Fruit fly (Drosophila melanogaster) whole organism, embryonic: Measurements from ENCODE around the gene CG3036.

ENCODE experiments used
- Abd-B ChIP-seq: fragments of 200-800 bp; sonication (Bioruptor generic); optimal IDR thresholded peaks from 2 replicates; lab custom pipeline; 2018; ENCODE audit warnings: missing biosample characterization, mild to moderate bottlenecking, missing genetic modification characterization, moderate library complexity
- Asciz ChIP-seq: fragments of 200-800 bp; sonication (Bioruptor generic); optimal IDR thresholded peaks from 2 replicates; lab custom pipeline; 2017; ENCODE audit warnings: missing biosample characterization, mild to moderate bottlenecking, missing genetic modification characterization, missing genetic modification reagents
- Atf-2 ChIP-seq: fragments of 200-800 bp; sonication (Bioruptor generic); optimal IDR thresholded peaks from 2 replicates; lab custom pipeline; 2016; ENCODE audit warnings: missing biosample characterization, missing genetic modification characterization
- Atf6 ChIP-seq: fragments of 200-800 bp; sonication (Bioruptor generic); IDR thresholded peaks from 2 replicates; pipeline ENCODE4 v1.3.6; 2022; ENCODE audit warnings: missing biosample characterization, missing genetic modification characterization
- BtbVII ChIP-seq: fragments of 200-800 bp; sonication (Bioruptor generic); optimal IDR thresholded peaks from 3 replicates; lab custom pipeline; 2017; ENCODE audit warnings: missing biosample characterization, mild to moderate bottlenecking, missing genetic modification characterization
- CG10209 ChIP-seq: fragments of 200-800 bp; sonication (Bioruptor generic); optimal IDR thresholded peaks from 3 replicates; lab custom pipeline; 2017; ENCODE audit warnings: missing biosample characterization, mild to moderate bottlenecking, missing genetic modification characterization, missing genetic modification reagents
- CG10267 ChIP-seq: fragments of 200-800 bp; sonication (Bioruptor generic); optimal IDR thresholded peaks from 2 replicates; lab custom pipeline; 2018; ENCODE audit warnings: missing biosample characterization, mild to moderate bottlenecking, missing genetic modification characterization, moderate library complexity
- CG1233 ChIP-seq: fragments of 200-800 bp; sonication (Bioruptor generic); optimal IDR thresholded peaks from 4 replicates; lab custom pipeline; 2018; ENCODE audit warnings: missing biosample characterization, mild to moderate bottlenecking, missing genetic modification characterization
- CG12391 ChIP-seq: fragments of 200-800 bp; sonication (Bioruptor generic); optimal IDR thresholded peaks from 3 replicates; lab custom pipeline; 2018; ENCODE audit warnings: missing biosample characterization, mild to moderate bottlenecking, missing genetic modification characterization, moderate library complexity
- CG13775 ChIP-seq: fragments of 200-800 bp; sonication (Bioruptor generic); optimal IDR thresholded peaks from 3 replicates; lab custom pipeline; 2017; ENCODE audit warnings: missing biosample characterization, mild to moderate bottlenecking, missing genetic modification characterization
- CG14441 ChIP-seq: fragments of 200-800 bp; sonication (Bioruptor generic); IDR thresholded peaks from 2 replicates; pipeline ENCODE4 v1.3.6; 2022; ENCODE audit warnings: missing biosample characterization, missing genetic modification characterization
- CG1602 ChIP-seq: fragments of 200-800 bp; sonication (Bioruptor generic); optimal IDR thresholded peaks from 3 replicates; lab custom pipeline; 2016; ENCODE audit warnings: missing biosample characterization, missing genetic modification characterization
- CG17186 ChIP-seq: fragments of 200-800 bp; sonication (Bioruptor generic); optimal IDR thresholded peaks from 3 replicates; lab custom pipeline; 2017; ENCODE audit warnings: missing biosample characterization, missing genetic modification reagents, missing genetic modification characterization
- CG2875 ChIP-seq: fragments of 200-800 bp; sonication (Bioruptor generic); optimal IDR thresholded peaks from 2 replicates; lab custom pipeline; 2017; ENCODE audit warnings: missing biosample characterization, mild to moderate bottlenecking, missing genetic modification characterization, missing genetic modification reagents
- CG30431 ChIP-seq: fragments of 200-800 bp; sonication (Bioruptor generic); optimal IDR thresholded peaks from 2 replicates; lab custom pipeline; 2017; ENCODE audit warnings: missing biosample characterization, missing genetic modification characterization
- CG31224 ChIP-seq: fragments of 200-800 bp; sonication (Bioruptor generic); IDR thresholded peaks from 2 replicates; pipeline ENCODE4 v1.3.6; 2022; ENCODE audit warnings: missing biosample characterization, missing genetic modification characterization
- CG31441 ChIP-seq: fragments of 200-800 bp; sonication (Bioruptor generic); IDR thresholded peaks from 2 replicates; pipeline ENCODE4 v1.3.6; 2022; ENCODE audit warnings: missing biosample characterization, missing genetic modification characterization
- CG32772 ChIP-seq: fragments of 200-800 bp; sonication (Bioruptor generic); IDR thresholded peaks from 2 replicates; pipeline ENCODE4 v1.3.6; 2022; ENCODE audit warnings: missing biosample characterization, missing genetic modification characterization
- CG3281 ChIP-seq: fragments of 200-800 bp; sonication (Bioruptor generic); optimal IDR thresholded peaks from 3 replicates; lab custom pipeline; 2017; ENCODE audit warnings: missing biosample characterization, mild to moderate bottlenecking, missing genetic modification characterization
- CG4282 ChIP-seq: fragments of 200-800 bp; sonication (Bioruptor generic); optimal IDR thresholded peaks from 2 replicates; lab custom pipeline; 2016; ENCODE audit warnings: missing biosample characterization, missing genetic modification characterization
- CG4820 ChIP-seq: fragments of 200-800 bp; sonication (Bioruptor generic); optimal IDR thresholded peaks from 3 replicates; lab custom pipeline; 2016; ENCODE audit warnings: missing biosample characterization, missing genetic modification characterization
- CG6175 ChIP-seq: fragments of 200-800 bp; sonication (Bioruptor generic); IDR thresholded peaks from 3 replicates; pipeline ENCODE4 v1.3.6; 2022; ENCODE audit warnings: missing biosample characterization, missing genetic modification characterization
- CG6654 ChIP-seq: fragments of 200-800 bp; sonication (Bioruptor generic); optimal IDR thresholded peaks from 2 replicates; lab custom pipeline; 2017; ENCODE audit warnings: missing biosample characterization, mild to moderate bottlenecking, missing genetic modification characterization
- CG7987 ChIP-seq: fragments of 200-800 bp; sonication (Bioruptor generic); optimal IDR thresholded peaks from 2 replicates; lab custom pipeline; 2018; ENCODE audit warnings: missing biosample characterization, mild to moderate bottlenecking, missing genetic modification characterization, moderate library complexity
- Dfd ChIP-seq, 2 experiments: fragments of >200 bp; optimal IDR thresholded peaks; 2 replicates each; lab custom pipeline; 2017; ENCODE audit warnings: missing biosample characterization in 2 of 2, missing genetic modification characterization in 2 of 2
- Dll ChIP-seq: fragments of 200-800 bp; sonication (Bioruptor generic); IDR thresholded peaks from 4 replicates; pipeline ENCODE4 v1.3.6; 2022; ENCODE audit warnings: missing biosample characterization, missing genetic modification characterization; ENCODE audit not compliant: partially characterized antibody
- Ets65A ChIP-seq: fragments of 200-800 bp; sonication (Bioruptor generic); peaks from one replicate; lab custom pipeline; 2016; ENCODE audit warnings: missing biosample characterization, missing genetic modification characterization
- Fer2 ChIP-seq: fragments of 200-800 bp; sonication (Bioruptor generic); optimal IDR thresholded peaks from 2 replicates; lab custom pipeline; 2018; ENCODE audit warnings: missing biosample characterization, mild to moderate bottlenecking, missing genetic modification characterization, moderate library complexity
- Gug ChIP-seq: fragments of 200-800 bp; sonication (Bioruptor generic); IDR thresholded peaks from 4 replicates; pipeline ENCODE4 v1.3.6; 2022; ENCODE audit warnings: missing biosample characterization, missing genetic modification characterization
- HmgZ ChIP-seq: fragments of 200-800 bp; sonication (Bioruptor generic); optimal IDR thresholded peaks from 2 replicates; lab custom pipeline; 2018; ENCODE audit warnings: missing biosample characterization, mild to moderate bottlenecking, missing genetic modification characterization
- NFAT ChIP-seq: fragments of 200-800 bp; sonication (Bioruptor generic); IDR thresholded peaks from 2 replicates; pipeline ENCODE4 v1.3.6; 2022; ENCODE audit warnings: missing biosample characterization, missing genetic modification characterization
- Opbp ChIP-seq: fragments of 200-800 bp; sonication (Bioruptor generic); IDR thresholded peaks from 3 replicates; pipeline ENCODE4 v1.3.6; 2022; ENCODE audit warnings: missing biosample characterization, missing genetic modification characterization; ENCODE audit not compliant: partially characterized antibody
- PHDP ChIP-seq: fragments of 200-800 bp; sonication (Bioruptor generic); optimal IDR thresholded peaks from 3 replicates; lab custom pipeline; 2018; ENCODE audit warnings: missing biosample characterization, mild to moderate bottlenecking, missing genetic modification characterization, moderate library complexity
- Sry-δ ChIP-seq: fragments of 200-800 bp; sonication (Bioruptor generic); optimal IDR thresholded peaks from 2 replicates; lab custom pipeline; 2016; ENCODE audit warnings: missing biosample characterization, missing genetic modification characterization
- Trl ChIP-seq, 3 experiments: fragments of >200 bp in 2 of 3; fragments of 200-800 bp in 1 of 3; sonication (Bioruptor generic) in 1 of 3; optimal IDR thresholded peaks; 2 replicates in 1 of 3; 3 replicates in 2 of 3; lab custom pipeline; 2016 to 2017; ENCODE audit warnings: missing biosample characterization in 1 of 3, missing genetic modification characterization in 1 of 3
- ato ChIP-seq: fragments of 200-800 bp; sonication (Bioruptor generic); IDR thresholded peaks from 2 replicates; pipeline ENCODE4 v1.3.6; 2022; ENCODE audit warnings: missing biosample characterization, missing genetic modification characterization; ENCODE audit not compliant: partially characterized antibody
- cwo ChIP-seq: fragments of 200-800 bp; sonication (Bioruptor generic); optimal IDR thresholded peaks from 3 replicates; lab custom pipeline; 2017; ENCODE audit warnings: missing biosample characterization, missing genetic modification characterization, mild to moderate bottlenecking, moderate library complexity, missing genetic modification reagents
- dm ChIP-seq: fragments of 200-800 bp; sonication (Bioruptor generic); optimal IDR thresholded peaks from 3 replicates; lab custom pipeline; 2016; ENCODE audit warnings: missing biosample characterization, missing genetic modification characterization
- emc ChIP-seq: fragments of 200-800 bp; sonication (Bioruptor generic); optimal IDR thresholded peaks from 2 replicates; lab custom pipeline; 2016; ENCODE audit warnings: missing biosample characterization, missing genetic modification characterization
- jigr1 ChIP-seq: fragments of 200-800 bp; sonication (Bioruptor generic); IDR thresholded peaks from 3 replicates; pipeline ENCODE4 v1.3.6; 2022; ENCODE audit warnings: missing biosample characterization, missing genetic modification characterization
- lab ChIP-seq: fragments of 200-800 bp; sonication (Bioruptor generic); optimal IDR thresholded peaks from 3 replicates; lab custom pipeline; 2017; ENCODE audit warnings: missing biosample characterization, missing genetic modification characterization, mild to moderate bottlenecking, moderate library complexity, missing genetic modification reagents
- sens ChIP-seq: fragments of 200-800 bp; sonication (Bioruptor generic); peaks from one replicate; lab custom pipeline; 2016; ENCODE audit warnings: missing biosample characterization, missing genetic modification characterization
- shn ChIP-seq: fragments of 200-800 bp; sonication (Bioruptor generic); optimal IDR thresholded peaks from 3 replicates; lab custom pipeline; 2016; ENCODE audit warnings: missing biosample characterization, missing genetic modification characterization
- sisA ChIP-seq: fragments of 200-800 bp; sonication (Bioruptor generic); IDR thresholded peaks from 2 replicates; pipeline ENCODE4 v1.3.6; 2022; ENCODE audit warnings: missing biosample characterization, missing genetic modification characterization
- sug ChIP-seq: fragments of 200-800 bp; optimal IDR thresholded peaks from 2 replicates; lab custom pipeline; 2019; ENCODE audit warnings: missing biosample characterization, mild to moderate bottlenecking, missing genetic modification characterization, moderate library complexity
- trem ChIP-seq: fragments of 200-800 bp; optimal IDR thresholded peaks from 3 replicates; lab custom pipeline; 2019; ENCODE audit warnings: missing biosample characterization, mild to moderate bottlenecking, missing genetic modification characterization, moderate library complexity
- yki ChIP-seq: fragments of >200 bp; optimal IDR thresholded peaks from 3 replicates; lab custom pipeline; 2018

Gene CG3036

DNA sequence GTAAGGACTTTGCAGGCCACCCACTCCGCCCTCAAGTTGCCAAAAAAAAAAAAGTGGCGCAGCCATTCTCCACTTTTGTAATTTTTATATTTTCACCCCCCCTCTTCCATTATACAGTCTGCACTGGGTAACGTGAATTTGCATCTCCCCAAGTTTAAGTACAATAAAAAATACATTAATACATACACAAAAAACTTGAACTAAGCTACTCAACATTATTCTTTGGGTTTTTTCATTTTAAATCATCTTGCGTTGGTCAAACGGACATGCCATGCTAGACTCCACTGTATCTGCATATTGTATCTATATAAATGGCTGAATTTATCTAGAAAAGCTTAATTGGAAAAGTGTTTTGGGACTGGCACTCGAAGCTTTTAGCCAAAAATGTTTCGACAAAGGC is 30.4 kb upstream of the CG3036 start (continued):
- no peak for TF ChIP-seq Asciz (GFP tag; lab: Kevin White, UChicago)
- no peak for TF ChIP-seq CG6654 (GFP tag; lab: Kevin White, UChicago)
- TF ChIP-seq Atf6 (GFP tag; lab: Robert Waterston, UW): 0 out of 2 replicates have a peak, but pooled peaks have one; percentile 33
- peak; percentile 15 for TF ChIP-seq BtbVII (GFP tag; lab: Kevin White, UChicago)
- TF ChIP-seq CG6175 (GFP tag; lab: Robert Waterston, UW): 0 out of 3 replicates have a peak, but pooled peaks have one; percentile 37
- peak; percentile 79 for TF ChIP-seq CG14441 (GFP tag; lab: Robert Waterston, UW)
- TF ChIP-seq CG1233 (GFP tag; lab: Kevin White, UChicago): peak; percentile 35
- no peak for TF ChIP-seq CG31441 (GFP tag; lab: Robert Waterston, UW)
- TF ChIP-seq CG13775 (GFP tag; lab: Kevin White, UChicago): no peak
- no peak for TF ChIP-seq CG4282 (GFP tag; lab: Kevin White, UChicago)
- TF ChIP-seq CG2875: no peak
- TF ChIP-seq NFAT (GFP tag; lab: Robert Waterston, UW): peak; percentile 49; the same call in 1 of the 2 replicates
- TF ChIP-seq CG31224: peak; percentile 21; the same call in 1 of the 2 replicates
- no peak for TF ChIP-seq CG17186
- TF ChIP-seq Dll (GFP tag; lab: Robert Waterston, UW): no peak
- TF ChIP-seq emc: no peak
- TF ChIP-seq CG7987 (GFP tag; lab: Kevin White, UChicago): no peak
- TF ChIP-seq cwo (GFP tag; lab: Kevin White, UChicago): peak; percentile 55
- TF ChIP-seq CG4820 (GFP tag; lab: Kevin White, UChicago): no peak
- no peak for TF ChIP-seq Trl (optimal IDR thresholded peaks at IDR 0.05; lab: Kevin White, UChicago)
- no peak for TF ChIP-seq Trl (GFP tag; optimal IDR thresholded peaks at IDR 0.05; lab: Kevin White, UChicago)
- no peak for TF ChIP-seq yki (lab: Kevin White, UChicago)
- no peak for TF ChIP-seq CG1602 (GFP tag; lab: Kevin White, UChicago)
- TF ChIP-seq trem (tag; lab: Kevin White, UChicago): no peak
- peak; percentile 18 for TF ChIP-seq Fer2 (tag; lab: Kevin White, UChicago)
- peak; percentile 58 for TF ChIP-seq sisA (GFP tag; lab: Robert Waterston, UW)
- no peak for TF ChIP-seq CG10209 (GFP tag; lab: Kevin White, UChicago)
- peak; percentile 66; the same call in 3 of the 4 replicates for TF ChIP-seq Gug
- peak; percentile 52 for TF ChIP-seq CG3281
- TF ChIP-seq shn (GFP tag; lab: Kevin White, UChicago): no peak
- TF ChIP-seq PHDP (tag; lab: Kevin White, UChicago): no peak
- peak; percentile 76 for TF ChIP-seq lab
- TF ChIP-seq sug (tag; lab: Kevin White, UChicago): no peak
- peak; percentile 33; the same call in 1 of the 3 replicates for TF ChIP-seq jigr1 (GFP tag; lab: Robert Waterston, UW)
- no peak for TF ChIP-seq Sry-δ
- TF ChIP-seq CG12391 (tag; lab: Kevin White, UChicago): peak; percentile 2
- peak; percentile 6 for TF ChIP-seq Abd-B
- 0 out of 2 replicates have a peak, but pooled peaks have one; percentile 25 for TF ChIP-seq CG32772
- no peak for TF ChIP-seq HmgZ (tag; lab: Kevin White, UChicago)
- TF ChIP-seq Opbp (GFP tag; lab: Robert Waterston, UW): no peak

DNA sequence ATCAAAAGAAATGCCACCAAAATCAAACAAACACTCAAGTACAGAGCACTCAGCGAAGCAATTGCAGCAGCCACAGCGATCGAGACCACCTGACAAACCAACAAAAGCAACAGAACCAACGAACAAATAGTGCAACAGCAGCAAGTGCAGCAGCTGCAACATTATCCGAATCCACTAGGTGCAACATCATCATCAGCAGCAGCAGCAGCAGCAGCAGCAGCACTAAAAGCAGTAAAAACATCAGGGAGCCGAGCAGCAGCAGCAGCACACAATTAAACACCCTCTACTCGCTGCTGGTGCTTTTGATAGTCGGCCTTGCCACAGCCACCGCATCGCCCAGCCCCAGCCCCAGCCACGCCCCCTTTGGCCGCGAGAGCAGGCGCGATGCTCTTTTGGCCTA is 26.5 kb upstream of the CG3036 start:
- TF ChIP-seq CG10267 (tag; lab: Kevin White, UChicago): no peak
- TF ChIP-seq yki (lab: Kevin White, UChicago): no peak
- TF ChIP-seq Ets65A (GFP tag; lab: Kevin White, UChicago): peak; percentile 20
- no peak for TF ChIP-seq ato
- no peak for TF ChIP-seq CG30431 (GFP tag; lab: Kevin White, UChicago)
- TF ChIP-seq Dfd (GFP tag; optimal IDR thresholded peaks at IDR 0.05; lab: Kevin White, UChicago): peak in 1 of 2 experiments; percentile 55
- TF ChIP-seq sens (GFP tag; lab: Kevin White, UChicago): no peak
- TF ChIP-seq dm: no peak
- TF ChIP-seq Atf-2 (GFP tag; lab: Kevin White, UChicago): no peak
- TF ChIP-seq PHDP (tag; lab: Kevin White, UChicago): no peak
